Worm (Caenorhabditis elegans) whole organism, L3 larva: ENCODE measurements around the gene D2024.18.

Experiments used
- R02D3.7 ChIP-seq: fragments of 150-350 bp; optimal IDR thresholded peaks from 2 replicates; lab custom pipeline; 2014; ENCODE audit warnings: missing biosample characterization, missing genetic modification characterization
- aly-2 ChIP-seq: fragments of 150-350 bp; optimal IDR thresholded peaks from 2 replicates; lab custom pipeline; 2014; ENCODE audit warnings: missing biosample characterization, missing genetic modification characterization
- ama-1 ChIP-seq: fragments of 150-350 bp; optimal IDR thresholded peaks from 2 replicates; lab custom pipeline; 2018
- ceh-16 ChIP-seq: sonication (generic microtip); optimal IDR thresholded peaks from 2 replicates; lab custom pipeline; 2017; ENCODE audit warnings: missing biosample characterization, missing genetic modification characterization
- ceh-28 ChIP-seq: fragments of 150-350 bp; optimal IDR thresholded peaks from 2 replicates; lab custom pipeline; 2014; ENCODE audit warnings: missing biosample characterization, missing genetic modification reagents, missing genetic modification characterization
- ceh-82 ChIP-seq: fragments of 150-350 bp; optimal IDR thresholded peaks from 2 replicates; lab custom pipeline; 2014; ENCODE audit warnings: missing biosample characterization, missing genetic modification characterization
- ceh-9 ChIP-seq: sonication (generic microtip); optimal IDR thresholded peaks from 2 replicates; lab custom pipeline; 2018; ENCODE audit warnings: missing biosample characterization, missing genetic modification characterization
- daf-12 ChIP-seq: fragments of 150-350 bp; optimal IDR thresholded peaks from 2 replicates; lab custom pipeline; 2014; ENCODE audit warnings: missing biosample characterization, missing genetic modification reagents, missing genetic modification characterization
- egl-27 ChIP-seq: sonication (generic microtip); optimal IDR thresholded peaks from 4 replicates; lab custom pipeline; 2017; ENCODE audit warnings: missing biosample characterization, missing genetic modification reagents, missing genetic modification characterization
- egl-5 ChIP-seq: fragments of 150-350 bp; optimal IDR thresholded peaks from 2 replicates; lab custom pipeline; 2017; ENCODE audit warnings: missing biosample characterization, missing genetic modification reagents, missing genetic modification characterization, inconsistent platforms
- elt-1 ChIP-seq: fragments of 150-350 bp; optimal IDR thresholded peaks from 2 replicates; lab custom pipeline; 2014; ENCODE audit warnings: missing biosample characterization, missing genetic modification characterization
- elt-2 ChIP-seq: sonication (generic microtip); optimal IDR thresholded peaks from 2 replicates; lab custom pipeline; 2016; ENCODE audit warnings: missing genetic modification reagents, mild to moderate bottlenecking, missing genetic modification characterization, missing compliant biosample characterization
- eor-1 ChIP-seq, 2 experiments: fragments of 150-350 bp; optimal IDR thresholded peaks; 2 replicates each; lab custom pipeline; 2014 to 2018; ENCODE audit warnings: missing biosample characterization in 2 of 2, missing genetic modification characterization in 2 of 2
- fkh-10 ChIP-seq: sonication (generic microtip); optimal IDR thresholded peaks from 2 replicates; lab custom pipeline; 2017; ENCODE audit warnings: missing biosample characterization, missing genetic modification reagents, missing genetic modification characterization
- fkh-2 ChIP-seq: fragments of 150-350 bp; optimal IDR thresholded peaks from 2 replicates; lab custom pipeline; 2014; ENCODE audit warnings: missing biosample characterization, missing genetic modification reagents, missing genetic modification characterization
- fos-1 ChIP-seq: fragments of 150-350 bp; optimal IDR thresholded peaks from 2 replicates; lab custom pipeline; 2014; ENCODE audit warnings: missing biosample characterization, missing genetic modification characterization
- hmg-11 ChIP-seq: sonication (generic microtip); optimal IDR thresholded peaks from 2 replicates; lab custom pipeline; 2016; ENCODE audit warnings: missing genetic modification characterization, missing compliant biosample characterization
- lin-15B ChIP-seq: fragments of 150-350 bp; optimal IDR thresholded peaks from 2 replicates; lab custom pipeline; 2014; ENCODE audit warnings: missing biosample characterization, missing genetic modification characterization
- lsy-12 ChIP-seq: sonication (generic microtip); optimal IDR thresholded peaks from 2 replicates; lab custom pipeline; 2016; ENCODE audit warnings: mild to moderate bottlenecking, missing genetic modification characterization, missing compliant biosample characterization
- mdl-1 ChIP-seq: fragments of 150-350 bp; optimal IDR thresholded peaks from 2 replicates; lab custom pipeline; 2014; ENCODE audit warnings: missing biosample characterization, missing genetic modification characterization
- nfya-1 ChIP-seq: sonication (generic microtip); optimal IDR thresholded peaks from 2 replicates; lab custom pipeline; 2017; ENCODE audit warnings: missing genetic modification characterization, mild to moderate bottlenecking, missing compliant biosample characterization, antibody characterized with exemption, moderate library complexity; ENCODE audit not compliant: insufficient read depth
- nhr-12 ChIP-seq: fragments of 150-350 bp; optimal IDR thresholded peaks from 2 replicates; lab custom pipeline; 2014; ENCODE audit warnings: missing biosample characterization, missing genetic modification characterization
- nhr-23 ChIP-seq: fragments of 150-350 bp; optimal IDR thresholded peaks from 2 replicates; lab custom pipeline; 2014; ENCODE audit warnings: missing biosample characterization, missing genetic modification reagents, missing genetic modification characterization
- nhr-237 ChIP-seq: fragments of 150-350 bp; optimal IDR thresholded peaks from 2 replicates; lab custom pipeline; 2014; ENCODE audit warnings: missing biosample characterization, missing genetic modification characterization
- nhr-25 ChIP-seq: sonication (generic microtip); optimal IDR thresholded peaks from 2 replicates; lab custom pipeline; 2017; ENCODE audit warnings: missing biosample characterization, missing genetic modification characterization
- nhr-28 ChIP-seq: fragments of 150-350 bp; optimal IDR thresholded peaks from 2 replicates; lab custom pipeline; 2014; ENCODE audit warnings: missing biosample characterization, missing genetic modification characterization
- nhr-67 ChIP-seq: fragments of 150-350 bp; optimal IDR thresholded peaks from 2 replicates; lab custom pipeline; 2014; ENCODE audit warnings: missing biosample characterization, missing genetic modification characterization
- nhr-76 ChIP-seq: fragments of 150-350 bp; sonication (generic microtip); optimal IDR thresholded peaks from 5 replicates; lab custom pipeline; 2014; ENCODE audit warnings: missing biosample characterization, missing genetic modification characterization
- nhr-77 ChIP-seq: fragments of 150-350 bp; optimal IDR thresholded peaks from 2 replicates; lab custom pipeline; 2014; ENCODE audit warnings: missing biosample characterization, missing genetic modification characterization
- pha-4 ChIP-seq: fragments of 150-350 bp; optimal IDR thresholded peaks from 2 replicates; lab custom pipeline; 2014; ENCODE audit warnings: missing biosample characterization, missing genetic modification reagents, missing genetic modification characterization
- pqm-1 ChIP-seq: fragments of 150-350 bp; optimal IDR thresholded peaks from 2 replicates; lab custom pipeline; 2017; ENCODE audit warnings: missing biosample characterization, missing genetic modification characterization, inconsistent platforms
- sea-2 ChIP-seq: fragments of 150-350 bp; sonication (generic microtip); optimal IDR thresholded peaks from 4 replicates; lab custom pipeline; 2014; ENCODE audit warnings: missing biosample characterization, missing genetic modification reagents, missing genetic modification characterization
- skn-1 ChIP-seq: fragments of 150-350 bp; optimal IDR thresholded peaks from 2 replicates; lab custom pipeline; 2014; ENCODE audit warnings: missing biosample characterization, missing genetic modification characterization
- snpc-4 ChIP-seq: fragments of 150-350 bp; optimal IDR thresholded peaks from 2 replicates; lab custom pipeline; 2014; ENCODE audit warnings: missing biosample characterization, missing genetic modification characterization
- tbx-2 ChIP-seq: sonication (generic microtip); optimal IDR thresholded peaks from 2 replicates; lab custom pipeline; 2016; ENCODE audit warnings: mild to moderate bottlenecking, missing genetic modification characterization, missing compliant biosample characterization
- unc-39 ChIP-seq: sonication (generic microtip); optimal IDR thresholded peaks from 4 replicates; lab custom pipeline; 2017; ENCODE audit warnings: missing biosample characterization, missing genetic modification characterization
- zag-1 ChIP-seq: fragments of 150-350 bp; optimal IDR thresholded peaks from 2 replicates; lab custom pipeline; 2014; ENCODE audit warnings: missing biosample characterization, missing genetic modification characterization
- ztf-4 ChIP-seq: fragments of 150-350 bp; optimal IDR thresholded peaks from 2 replicates; lab custom pipeline; 2014; ENCODE audit warnings: missing biosample characterization, missing genetic modification characterization

The D2024.18 gene

ce11 chrIV:7216210-7216609, 34.0 kb upstream of the D2024.18 start:
- TF ChIP-seq hmg-11 (tag; lab: Kevin White, UChicago) (no peak), pqm-1 (no peak), sea-2 (GFP tag; lab: Kevin White, UChicago) (no peak), elt-2 (tag; lab: Kevin White, UChicago) (no peak), lin-15B (tag; lab: Kevin White, UChicago) (no peak), fkh-2 (tag; lab: Kevin White, UChicago) (no peak), pha-4 (tag; lab: Kevin White, UChicago) (no peak), nhr-76 (tag; lab: Kevin White, UChicago) (no peak), nhr-12 (no peak), eor-1 (tag; optimal IDR thresholded peaks at IDR 0.05; lab: Kevin White, UChicago) (no peak), ama-1 (lab: Kevin White, UChicago) (no peak), R02D3.7 (tag; lab: Kevin White, UChicago) (no peak), daf-12 (tag; lab: Kevin White, UChicago) (no peak), nhr-77 (tag; lab: Kevin White, UChicago) (no peak), nhr-67 (tag; lab: Kevin White, UChicago) (no peak), fkh-10 (GFP tag; lab: Kevin White, UChicago) (no peak), nhr-23 (tag; lab: Kevin White, UChicago) (no peak), nfya-1 (tag; lab: Kevin White, UChicago) (no peak), unc-39 (tag; lab: Kevin White, UChicago) (no peak)
- TF ChIP-seq, all 47 proteins: peak for 0

- TF ChIP-seq fkh-10 (GFP tag; lab: Kevin White, UChicago) = no peak
- TF ChIP-seq ceh-28 (tag; lab: Kevin White, UChicago) = no peak
- TF ChIP-seq nhr-25 (tag; lab: Kevin White, UChicago) = no peak
- TF ChIP-seq ceh-16 (tag; lab: Kevin White, UChicago) = no peak
- TF ChIP-seq nhr-67 (tag; lab: Kevin White, UChicago) = no peak
- no peak for TF ChIP-seq ceh-9 (tag; lab: Kevin White, UChicago)
Observed at ce11 chrIV:7219398-7220087, 30.7 kb upstream of the D2024.18 start, which contains the start of the genes glb-23 and R13A1.1. TSS of gene glb-23 (minus strand) at chrIV:7219498. TSS of gene R13A1.1 (plus strand) at chrIV:7220037.

ce11 chrIV:7222088-7222487, 28.2 kb upstream of the D2024.18 start:
- TF ChIP-seq fkh-2 (tag; lab: Kevin White, UChicago) = no peak
- peak; percentile 18 for TF ChIP-seq fkh-10 (GFP tag; lab: Kevin White, UChicago)

- TF ChIP-seq egl-27 (tag; lab: Kevin White, UChicago) (no peak), zag-1 (tag; lab: Kevin White, UChicago) (no peak), nhr-77 (tag; lab: Kevin White, UChicago) (no peak), lsy-12 (no peak), nhr-12 (no peak), ceh-82 (tag; lab: Kevin White, UChicago) (no peak), sea-2 (GFP tag; lab: Kevin White, UChicago) (no peak)
Observed at ce11 chrIV:7227072-7227471, 23.2 kb upstream of the D2024.18 start, which contains the start of gene R13A1.10. TSS of gene R13A1.10 (minus strand) at chrIV:7227172.

ce11 chrIV:7228208-7228607, 22.1 kb upstream of the D2024.18 start, which contains the start of gene D2024.5:
TSS of gene D2024.5 (minus strand) at chrIV:7228308.
- TF ChIP-seq elt-2 (tag; lab: Kevin White, UChicago) (no peak), nhr-77 (tag; lab: Kevin White, UChicago) (no peak), zag-1 (tag; lab: Kevin White, UChicago) (no peak), snpc-4 (tag; lab: Kevin White, UChicago) (no peak), mdl-1 (no peak), lin-15B (tag; lab: Kevin White, UChicago) (no peak), fos-1 (tag; lab: Kevin White, UChicago) (no peak), nhr-25 (tag; lab: Kevin White, UChicago) (no peak)

- TF ChIP-seq ceh-16 (tag; lab: Kevin White, UChicago) (no peak), snpc-4 (tag; lab: Kevin White, UChicago) (peak; percentile 80), elt-2 (tag; lab: Kevin White, UChicago) (peak; percentile 33), nhr-76 (tag; lab: Kevin White, UChicago) (no peak), daf-12 (tag; lab: Kevin White, UChicago) (no peak), nhr-12 (no peak), eor-1 (tag; optimal IDR thresholded peaks at IDR 0.05; lab: Kevin White, UChicago) (no peak), egl-5 (tag; lab: Kevin White, UChicago) (peak; percentile 52), ceh-82 (tag; lab: Kevin White, UChicago) (peak; percentile 35), fos-1 (tag; lab: Kevin White, UChicago) (peak; percentile 50), pha-4 (tag; lab: Kevin White, UChicago) (peak; percentile 92), elt-1 (no peak), tbx-2 (no peak), aly-2 (tag; lab: Kevin White, UChicago) (no peak), ztf-4 (tag; lab: Kevin White, UChicago) (no peak), nhr-28 (no peak), ceh-28 (tag; lab: Kevin White, UChicago) (peak; percentile 73), skn-1 (tag; lab: Kevin White, UChicago) (no peak), nhr-77 (tag; lab: Kevin White, UChicago) (no peak), lsy-12 (no peak), mdl-1 (no peak), lin-15B (tag; lab: Kevin White, UChicago) (peak; percentile 88), sea-2 (GFP tag; lab: Kevin White, UChicago) (no peak), nhr-237 (tag; lab: Kevin White, UChicago) (no peak)
Observed at ce11 chrIV:7230198-7230597, 20.1 kb upstream of the D2024.18 start, which contains the start of gene cap-1. TSS of gene cap-1 (minus strand) at chrIV:7230223.
